Fruit fly (Drosophila melanogaster) whole organism: ENCODE data around the gene CG1161.

Source experiments
- Dll ChIP-seq: fragments of >200 bp; optimal IDR thresholded peaks from 2 replicates; lab custom pipeline; 2017
- EcR ChIP-seq, 2 experiments: fragments of >200 bp; optimal IDR thresholded peaks; 2 replicates each; lab custom pipeline; 2017; ENCODE audit warnings: missing biosample characterization in 2 of 2, missing genetic modification characterization in 2 of 2, missing genetic modification reagents in 2 of 2
- pan ChIP-seq: fragments of >200 bp; optimal IDR thresholded peaks from 2 replicates; lab custom pipeline; 2017

- TF ChIP-seq pan (no peak), Dll (lab: Kevin White, UChicago) (no peak), EcR (GFP tag; optimal IDR thresholded peaks at IDR 0.05; lab: Kevin White, UChicago) (no peak)
Measured at dm6 chr3R:5323741-5324538, 31.0 kb upstream of the CG1161 start.
